Worm (Caenorhabditis elegans): ENCODE results near the gene cbp-1.

DNA sequence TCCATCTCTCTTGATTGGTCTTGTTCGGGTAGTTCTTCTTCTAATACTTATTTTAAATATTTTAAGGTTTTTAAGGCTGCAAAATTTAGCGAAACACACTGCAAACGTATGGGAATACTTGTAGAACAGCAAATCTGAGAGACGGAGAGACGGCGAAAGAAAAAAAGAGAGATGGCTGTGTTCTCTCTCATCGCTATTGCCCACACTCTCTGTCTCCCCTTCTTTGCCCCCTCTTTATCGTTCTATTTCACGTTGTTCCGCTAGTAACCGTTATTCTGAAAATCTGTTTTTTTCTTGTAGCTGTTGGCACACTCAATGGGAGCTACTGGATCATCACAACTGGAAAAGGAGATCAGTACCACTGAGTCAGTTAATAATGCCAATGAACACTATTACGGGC lies 10.0 kb downstream of the cbp-1 start, which contains the start of gene usp-46:
- TF ChIP-seq dao-5 (tag; optimal IDR thresholded peaks at IDR 0.05) (no peak), him-1 (tag; optimal IDR thresholded peaks at IDR 0.05) (no peak), W03F9.2 (tag; optimal IDR thresholded peaks at IDR 0.05) (no peak)

Data from whole organism, L4/young adult.